Fruit fly (Drosophila melanogaster): ENCODE measurements around the gene CG42322.

CG42322 gene

dm6 chr3R:20772543-20772942, 32.6 kb downstream of the CG42322 start, which contains the start of gene Takl1:
TSS of gene Takl1 (minus strand) at chr3R:20772601.
- TF ChIP-seq corto (GFP tag; optimal IDR thresholded peaks at IDR 0.05) (peak; percentile 23), row (GFP tag; IDR thresholded peaks at IDR 0.05) (no peak), wor (GFP tag; IDR thresholded peaks at IDR 0.05) (no peak), Sry-δ (GFP tag; optimal IDR thresholded peaks at IDR 0.05) (no peak), MESR4 (GFP tag; optimal IDR thresholded peaks at IDR 0.05) (no peak), CG6272 (GFP tag; IDR thresholded peaks at IDR 0.05) (no peak)

dm6 chr3R:20773174-20773573, 33.3 kb downstream of the CG42322 start:
- no peak for TF ChIP-seq CG8359 (GFP tag; optimal IDR thresholded peaks at IDR 0.05; ENCODE audit: borderline replicate concordance)
- TF ChIP-seq Deaf1 (tag; optimal IDR thresholded peaks at IDR 0.05) = no peak
- TF ChIP-seq peb (GFP tag; IDR thresholded peaks at IDR 0.05) = no peak
- TF ChIP-seq twi (tag; optimal IDR thresholded peaks at IDR 0.05) = peak; percentile 53
- TF ChIP-seq nom (GFP tag; optimal IDR thresholded peaks at IDR 0.05) = peak; percentile 14
- TF ChIP-seq zf30C (GFP tag; optimal IDR thresholded peaks at IDR 0.05) = peak; percentile 19
- peak; percentile 26; the same call in 1 of the 2 replicates for TF ChIP-seq Drgx (GFP tag; IDR thresholded peaks at IDR 0.05)
- no peak for TF ChIP-seq CG12155 (GFP tag; optimal IDR thresholded peaks at IDR 0.05)

- TF ChIP-seq ro (GFP tag; IDR thresholded peaks at IDR 0.05) = no peak
- no peak for TF ChIP-seq Mrtf (GFP tag; IDR thresholded peaks at IDR 0.05)
- no peak for TF ChIP-seq Dad (GFP tag; optimal IDR thresholded peaks at IDR 0.05)
- TF ChIP-seq wor (GFP tag; IDR thresholded peaks at IDR 0.05) = no peak
- TF ChIP-seq bowl (GFP tag; IDR thresholded peaks at IDR 0.05) = no peak
- no peak for TF ChIP-seq Fer2 (tag; optimal IDR thresholded peaks at IDR 0.05)
- TF ChIP-seq tll (GFP tag; optimal IDR thresholded peaks at IDR 0.05) = no peak
Measured at dm6 chr3R:20774125-20774524, 34.2 kb downstream of the CG42322 start.

DNA sequence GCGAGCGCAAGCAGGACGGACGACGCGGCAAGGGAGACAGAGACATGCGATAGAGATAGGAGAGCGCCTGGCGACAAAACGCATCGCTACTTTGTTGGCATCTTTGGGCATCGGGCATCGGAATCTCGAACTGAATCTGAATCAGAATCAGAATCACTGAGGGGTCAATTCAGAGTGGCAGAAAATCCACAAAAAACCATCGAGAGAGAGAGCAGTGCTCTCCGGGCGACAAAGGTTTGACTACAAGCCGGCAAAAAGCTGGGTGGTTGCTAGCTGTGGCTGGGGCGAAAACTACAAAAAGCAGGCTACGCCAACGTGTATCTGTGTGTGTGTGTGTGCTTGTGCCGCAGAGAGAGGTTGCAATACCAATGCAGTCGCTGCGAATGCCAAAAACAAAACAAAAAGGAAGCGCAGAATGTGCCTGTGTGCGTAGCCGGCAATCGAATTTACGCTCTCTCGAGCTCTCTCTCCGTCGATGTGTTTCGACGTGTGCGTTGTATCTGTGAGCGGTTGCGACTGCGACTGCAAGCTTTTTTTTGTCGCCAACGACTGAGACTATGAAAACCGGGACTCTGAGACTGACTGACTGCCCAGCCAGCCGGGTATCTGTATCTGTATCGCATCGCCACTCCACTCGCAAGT, 38.5 kb downstream of the CG42322 start:
- peak; percentile 98 for TF ChIP-seq corto (GFP tag; optimal IDR thresholded peaks at IDR 0.05)
- TF ChIP-seq Fer1 (GFP tag; optimal IDR thresholded peaks at IDR 0.05) = no peak
- TF ChIP-seq crol (GFP tag; IDR thresholded peaks at IDR 0.05) = no peak
- TF ChIP-seq Ravus (GFP tag; IDR thresholded peaks at IDR 0.05) = no peak
- TF ChIP-seq CG7786 (GFP tag; optimal IDR thresholded peaks at IDR 0.05) = no peak
- no peak for TF ChIP-seq ewg (GFP tag; optimal IDR thresholded peaks at IDR 0.05)
- TF ChIP-seq insv (GFP tag; optimal IDR thresholded peaks at IDR 0.05) = no peak
- TF ChIP-seq sug (tag; optimal IDR thresholded peaks at IDR 0.05) = no peak
- TF ChIP-seq CG8478 (optimal IDR thresholded peaks at IDR 0.05) = no peak
- TF ChIP-seq gro (GFP tag; optimal IDR thresholded peaks at IDR 0.05) = no peak
- no peak for TF ChIP-seq jing (GFP tag; optimal IDR thresholded peaks at IDR 0.05)
- TF ChIP-seq Abd-B (GFP tag; optimal IDR thresholded peaks at IDR 0.05) = no peak
- TF ChIP-seq nerfin-1 (tag; optimal IDR thresholded peaks at IDR 0.05) = peak; percentile 83
- peak; percentile 97 for TF ChIP-seq lbe (GFP tag; optimal IDR thresholded peaks at IDR 0.05)
- no peak for TF ChIP-seq CG15479 (GFP tag; optimal IDR thresholded peaks at IDR 0.05)
- no peak for TF ChIP-seq CG33557 (GFP tag; optimal IDR thresholded peaks at IDR 0.05)
- TF ChIP-seq otp (GFP tag; IDR thresholded peaks at IDR 0.05) = no peak
- no peak for TF ChIP-seq eve (GFP tag; optimal IDR thresholded peaks at IDR 0.05)
- no peak for TF ChIP-seq GATAe (GFP tag; conservative IDR thresholded peaks at IDR 0.05)
- TF ChIP-seq Dref (GFP tag; IDR thresholded peaks at IDR 0.05) = no peak
- no peak for TF ChIP-seq Taf1 (GFP tag; IDR thresholded peaks at IDR 0.05)
- no peak for TF ChIP-seq scrt (GFP tag; optimal IDR thresholded peaks at IDR 0.05)
- no peak for TF ChIP-seq CG11398 (GFP tag; optimal IDR thresholded peaks at IDR 0.05)
- TF ChIP-seq Doc3 (GFP tag; IDR thresholded peaks at IDR 0.05; ENCODE audit: partially characterized antibody) = no peak
- no peak for TF ChIP-seq grn (GFP tag; optimal IDR thresholded peaks at IDR 0.05)
- no peak for TF ChIP-seq Hand (GFP tag; optimal IDR thresholded peaks at IDR 0.05)
- TF ChIP-seq Ets65A (GFP tag) = peak; percentile 41
- TF ChIP-seq fru (optimal IDR thresholded peaks at IDR 0.05) = no peak

Measured in whole organism, embryonic.